Fruit fly (Drosophila melanogaster): ENCODE data around the gene CG9368.

Gene CG9368

dm6 chr3L:19642448-19643020 lies 41.1 kb downstream of the CG9368 start, which contains the start of gene Rnf146 (continued):
- no peak for TF ChIP-seq CG13123 (GFP tag; optimal IDR thresholded peaks at IDR 0.05)
- 0 out of 2 replicates have a peak, but pooled peaks have one; percentile 43 for TF ChIP-seq CG4360 (GFP tag; IDR thresholded peaks at IDR 0.05)
- peak; percentile 8 for TF ChIP-seq CG30403 (GFP tag; optimal IDR thresholded peaks at IDR 0.05)
- no peak for TF ChIP-seq croc (GFP tag; conservative IDR thresholded peaks at IDR 0.05)
- no peak for TF ChIP-seq Oli (tag; optimal IDR thresholded peaks at IDR 0.05)
- peak; percentile 16 for TF ChIP-seq nom (GFP tag; optimal IDR thresholded peaks at IDR 0.05)
- peak; percentile 94 for TF ChIP-seq CG10267 (tag; optimal IDR thresholded peaks at IDR 0.05)
- TF ChIP-seq CG8478 (optimal IDR thresholded peaks at IDR 0.05): no peak
- TF ChIP-seq CG1024 (GFP tag; IDR thresholded peaks at IDR 0.05): no peak
- TF ChIP-seq CG4617 (GFP tag; optimal IDR thresholded peaks at IDR 0.05; ENCODE audit: borderline replicate concordance): peak; percentile 82
- TF ChIP-seq Nf-YC (tag; optimal IDR thresholded peaks at IDR 0.05): peak; percentile 4
- peak; percentile 46; the same call in 1 of the 4 replicates for TF ChIP-seq Dll (GFP tag; IDR thresholded peaks at IDR 0.05; ENCODE audit: partially characterized antibody)
- TF ChIP-seq sd (tag; optimal IDR thresholded peaks at IDR 0.05): no peak
- TF ChIP-seq Bteb2 (GFP tag; optimal IDR thresholded peaks at IDR 0.05): no peak
- peak; percentile 2 for TF ChIP-seq Sin3A (optimal IDR thresholded peaks at IDR 0.05)
- TF ChIP-seq Med (GFP tag): peak; percentile 72
- peak; percentile 65 for TF ChIP-seq Ets97D (GFP tag; optimal IDR thresholded peaks at IDR 0.05)
- TF ChIP-seq MTF-1 (GFP tag; optimal IDR thresholded peaks at IDR 0.05; ENCODE audit: borderline replicate concordance): no peak
- TF ChIP-seq lbe (GFP tag; optimal IDR thresholded peaks at IDR 0.05): peak; percentile 24
- TF ChIP-seq PHDP (tag; optimal IDR thresholded peaks at IDR 0.05): peak; percentile 13
- TF ChIP-seq NFAT (GFP tag; IDR thresholded peaks at IDR 0.05): no peak
- no peak for TF ChIP-seq CG16779 (GFP tag; IDR thresholded peaks at IDR 0.05)
- no peak for TF ChIP-seq pum (GFP tag; optimal IDR thresholded peaks at IDR 0.05)
- no peak for TF ChIP-seq gt (GFP tag; IDR thresholded peaks at IDR 0.05)

DNA sequence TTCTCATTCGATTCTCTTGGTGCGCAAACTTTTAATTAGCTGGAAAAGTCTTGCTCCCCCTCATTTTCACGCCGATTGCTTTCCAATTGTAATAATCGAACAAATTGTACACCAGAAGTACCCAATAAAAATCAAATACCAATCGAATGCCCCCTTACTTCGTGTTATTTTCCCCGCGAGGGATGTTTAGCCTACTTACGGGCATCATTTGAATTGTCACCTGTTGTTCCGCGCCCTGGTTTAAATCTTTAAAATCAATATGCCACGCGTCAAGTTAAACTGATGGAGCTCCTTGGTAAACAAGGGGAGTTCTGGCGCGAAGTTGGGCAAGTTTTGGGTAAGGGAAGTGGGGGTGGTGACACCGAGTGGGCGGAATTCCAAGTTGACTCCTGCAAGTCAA lies 44.9 kb downstream of the CG9368 start:
- TF ChIP-seq Dp (GFP tag; optimal IDR thresholded peaks at IDR 0.05) (peak; percentile 22), lilli (GFP tag; optimal IDR thresholded peaks at IDR 0.05) (no peak), Bgb (GFP tag; IDR thresholded peaks at IDR 0.05; ENCODE audit: partially characterized antibody) (0 out of 2 replicates have a peak, but pooled peaks have one; percentile 18), CG6791 (GFP tag; IDR thresholded peaks at IDR 0.05; ENCODE audit: partially characterized antibody) (no peak), CG34422 (GFP tag; IDR thresholded peaks at IDR 0.05) (peak; percentile 43; the same call in 1 of the 3 replicates), CG7963 (GFP tag; IDR thresholded peaks at IDR 0.05; ENCODE audit: partially characterized antibody) (0 out of 3 replicates have a peak, but pooled peaks have one; percentile 16), trh (GFP tag; optimal IDR thresholded peaks at IDR 0.05) (no peak), fd64A (GFP tag; optimal IDR thresholded peaks at IDR 0.05) (no peak), tio (GFP tag; optimal IDR thresholded peaks at IDR 0.05) (no peak), mirr (GFP tag; optimal IDR thresholded peaks at IDR 0.05) (peak; percentile 18), esg (GFP tag; conservative IDR thresholded peaks at IDR 0.05) (no peak), CG7928 (GFP tag; optimal IDR thresholded peaks at IDR 0.05) (peak; percentile 69), CG10979 (tag; optimal IDR thresholded peaks at IDR 0.05) (no peak), gcm (GFP tag; optimal IDR thresholded peaks at IDR 0.05) (no peak), toy (GFP tag; IDR thresholded peaks at IDR 0.05) (no peak), CG30020 (tag; optimal IDR thresholded peaks at IDR 0.05) (no peak), Hr78 (GFP tag; optimal IDR thresholded peaks at IDR 0.05) (no peak), vvl (GFP tag; IDR thresholded peaks at IDR 0.05) (no peak), CG12769 (tag; optimal IDR thresholded peaks at IDR 0.05) (no peak), CG7839 (tag; optimal IDR thresholded peaks at IDR 0.05) (no peak), aop (GFP tag; IDR thresholded peaks at IDR 0.05) (no peak), vfl (GFP tag; optimal IDR thresholded peaks at IDR 0.05) (no peak), onecut (GFP tag; IDR thresholded peaks at IDR 0.05) (peak; percentile 33), CG2889 (GFP tag; IDR thresholded peaks at IDR 0.05) (no peak), CG1792 (GFP tag; optimal IDR thresholded peaks at IDR 0.05) (no peak), Ets65A (GFP tag) (peak; percentile 22), H15 (GFP tag; IDR thresholded peaks at IDR 0.05) (0 out of 3 replicates have a peak, but pooled peaks have one; percentile 14)
